Worm (Caenorhabditis elegans): Measurements from ENCODE around the gene R11D1.10.

Gene R11D1.10

DNA sequence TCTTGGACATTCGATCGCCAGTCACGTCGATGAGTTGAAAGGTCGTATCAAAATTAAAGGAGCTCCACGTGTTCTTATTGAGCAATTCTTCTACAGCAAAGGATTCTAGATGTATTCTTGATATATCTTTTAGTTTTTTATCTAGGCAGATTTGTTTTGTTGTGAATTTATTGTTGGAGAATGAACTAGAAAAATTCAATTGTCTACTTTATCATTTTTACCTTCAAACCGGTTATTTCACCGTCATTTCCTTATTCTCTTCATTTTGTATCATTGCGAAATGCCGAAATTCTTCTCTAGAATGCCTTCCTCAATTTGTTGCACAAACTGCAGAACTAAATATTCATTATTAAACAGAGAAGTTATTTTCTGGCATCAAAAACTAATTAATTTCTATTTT is at the start of gene R11D1.10:
R11D1.10 (plus strand) TSS at position 301 of the 400 bp plus-strand sequence.
- no peak for TF ChIP-seq tbx-7 (tag; optimal IDR thresholded peaks at IDR 0.05)
- TF ChIP-seq ceh-6 (GFP tag; optimal IDR thresholded peaks at IDR 0.05), result no peak
- TF ChIP-seq hlh-13 (GFP tag; optimal IDR thresholded peaks at IDR 0.05), result no peak
- no peak for TF ChIP-seq Y22D7AL.16 (tag; optimal IDR thresholded peaks at IDR 0.05)
- TF ChIP-seq ceh-31 (tag; optimal IDR thresholded peaks at IDR 0.05), result no peak
- no peak for TF ChIP-seq ceh-24 (tag; optimal IDR thresholded peaks at IDR 0.05)
- no peak for TF ChIP-seq pros-1 (tag; optimal IDR thresholded peaks at IDR 0.05)
- TF ChIP-seq madf-2 (tag; optimal IDR thresholded peaks at IDR 0.05), result no peak
- no peak for TF ChIP-seq ceh-9 (tag; optimal IDR thresholded peaks at IDR 0.05)
- no peak for TF ChIP-seq ceh-14 (tag; optimal IDR thresholded peaks at IDR 0.05)
- TF ChIP-seq unc-3 (GFP tag; conservative IDR thresholded peaks at IDR 0.05), result no peak
- no peak for TF ChIP-seq unc-3 (tag; optimal IDR thresholded peaks at IDR 0.05)
- TF ChIP-seq hlh-15 (tag; optimal IDR thresholded peaks at IDR 0.05), result no peak
- TF ChIP-seq nhr-232 (tag; optimal IDR thresholded peaks at IDR 0.05), result no peak
- TF ChIP-seq elt-4 (tag; optimal IDR thresholded peaks at IDR 0.05), result no peak
- no peak for TF ChIP-seq ets-4 (tag; optimal IDR thresholded peaks at IDR 0.05)
- no peak for TF ChIP-seq T23F11.4 (GFP tag; optimal IDR thresholded peaks at IDR 0.05)

DNA sequence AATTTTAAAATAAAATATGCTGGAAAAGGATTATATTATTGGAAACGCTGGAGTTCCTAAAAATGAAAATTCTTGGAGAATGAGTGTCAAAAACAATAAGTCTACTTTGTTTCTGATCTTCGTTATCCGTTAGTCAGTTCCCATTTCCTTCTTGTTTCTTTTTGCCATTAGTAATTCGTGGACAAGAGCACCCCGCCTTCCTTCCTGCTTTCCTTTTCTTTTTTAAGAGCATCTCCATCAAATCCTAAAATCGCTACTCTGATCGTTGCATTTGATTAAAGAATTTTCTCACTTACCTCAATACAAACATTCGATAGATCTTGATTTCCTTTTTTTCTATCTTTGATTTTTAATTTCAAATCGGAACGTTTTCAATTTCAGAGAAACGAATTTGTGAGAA is 49.5 kb upstream of the R11D1.10 start, which contains the start of gene frpr-15:
frpr-15 (plus strand) TSS at position 301 of the 400 bp plus-strand sequence.
- no peak for TF ChIP-seq ceh-24 (tag; optimal IDR thresholded peaks at IDR 0.05)
- TF ChIP-seq zip-5 (tag; optimal IDR thresholded peaks at IDR 0.05), result no peak
- no peak for TF ChIP-seq dve-1 (tag; optimal IDR thresholded peaks at IDR 0.05)
- TF ChIP-seq unc-3 (GFP tag; conservative IDR thresholded peaks at IDR 0.05), result no peak
- TF ChIP-seq unc-3 (tag; optimal IDR thresholded peaks at IDR 0.05), result no peak
- no peak for TF ChIP-seq hlh-30 (tag; optimal IDR thresholded peaks at IDR 0.05; ENCODE audit: insufficient read depth)
- no peak for TF ChIP-seq ets-4 (tag; optimal IDR thresholded peaks at IDR 0.05)
- no peak for TF ChIP-seq unc-42 (tag; optimal IDR thresholded peaks at IDR 0.05)
- TF ChIP-seq madf-2 (tag; optimal IDR thresholded peaks at IDR 0.05), result no peak
- TF ChIP-seq pat-9 (tag; optimal IDR thresholded peaks at IDR 0.05), result no peak
- no peak for TF ChIP-seq sdc-2 (tag; optimal IDR thresholded peaks at IDR 0.05)
- TF ChIP-seq hlh-15 (tag; optimal IDR thresholded peaks at IDR 0.05), result no peak
- TF ChIP-seq ceh-31 (tag; optimal IDR thresholded peaks at IDR 0.05), result no peak
- TF ChIP-seq fkh-10 (GFP tag; optimal IDR thresholded peaks at IDR 0.05), result no peak
- TF ChIP-seq T23F11.4 (GFP tag; optimal IDR thresholded peaks at IDR 0.05), result no peak
- TF ChIP-seq ceh-22 (tag; optimal IDR thresholded peaks at IDR 0.05), result no peak
- no peak for TF ChIP-seq lim-6 (tag; optimal IDR thresholded peaks at IDR 0.05)
- no peak for TF ChIP-seq fkh-6 (tag; optimal IDR thresholded peaks at IDR 0.05)
- no peak for TF ChIP-seq Y22D7AL.16 (tag; optimal IDR thresholded peaks at IDR 0.05)

DNA sequence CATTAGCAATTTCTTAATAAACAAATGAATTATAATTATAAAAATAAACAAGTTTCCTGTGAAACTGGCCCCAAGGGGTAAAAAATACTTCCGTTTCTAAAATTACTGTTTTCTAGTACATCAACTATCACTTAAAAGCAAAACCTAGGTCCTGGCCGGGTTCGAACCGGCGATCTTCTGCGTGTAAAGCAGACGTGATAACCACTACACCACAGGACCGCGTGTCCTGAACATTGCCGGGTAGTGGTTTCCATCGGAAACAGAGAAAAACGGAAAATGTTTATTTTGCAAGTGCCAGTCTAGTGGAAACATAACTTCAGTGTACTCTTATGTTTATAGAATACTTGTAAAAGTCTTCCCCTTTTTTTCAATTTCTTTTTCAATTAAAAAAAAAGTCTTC is 46.1 kb upstream of the R11D1.10 start:
- TF ChIP-seq fkh-6 (tag; optimal IDR thresholded peaks at IDR 0.05) (no peak), unc-86 (tag; optimal IDR thresholded peaks at IDR 0.05) (no peak), syd-9 (tag; optimal IDR thresholded peaks at IDR 0.05) (no peak), ets-4 (tag; optimal IDR thresholded peaks at IDR 0.05) (no peak), nhr-11 (tag; optimal IDR thresholded peaks at IDR 0.05) (no peak), tbx-7 (tag; optimal IDR thresholded peaks at IDR 0.05) (no peak), sdc-2 (tag; optimal IDR thresholded peaks at IDR 0.05) (no peak), rnt-1 (tag; optimal IDR thresholded peaks at IDR 0.05) (no peak), tbx-2 (tag; optimal IDR thresholded peaks at IDR 0.05) (no peak), dmd-4 (tag; optimal IDR thresholded peaks at IDR 0.05; ENCODE audit: borderline replicate concordance) (no peak), ceh-6 (GFP tag; optimal IDR thresholded peaks at IDR 0.05) (no peak), fkh-10 (GFP tag; optimal IDR thresholded peaks at IDR 0.05) (no peak), che-1 (tag; optimal IDR thresholded peaks at IDR 0.05) (no peak), hlh-30 (tag; optimal IDR thresholded peaks at IDR 0.05; ENCODE audit: insufficient read depth) (no peak), ceh-30 (tag; optimal IDR thresholded peaks at IDR 0.05) (no peak)

DNA sequence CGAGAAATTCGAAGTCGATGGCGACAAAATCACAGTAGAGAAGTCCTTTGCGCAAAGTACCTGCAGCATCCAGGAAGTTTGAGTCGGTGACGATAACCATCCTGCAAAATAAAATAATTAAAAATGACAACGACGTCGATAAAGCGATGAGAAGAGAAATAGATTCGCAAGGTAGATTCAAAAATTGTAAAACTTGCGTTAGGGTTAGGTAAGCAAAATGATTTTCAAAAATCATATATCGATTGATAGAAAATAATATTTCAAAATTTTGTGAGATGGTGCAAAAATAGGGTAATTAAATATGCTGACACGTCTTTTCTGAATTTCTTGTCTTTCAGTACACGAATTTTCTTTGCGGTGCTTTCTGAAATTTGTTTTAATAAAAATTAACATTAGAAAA is 34.2 kb upstream of the R11D1.10 start, which contains the start of gene parn-1:
parn-1 (minus strand) TSS at position 101 of the 400 bp plus-strand sequence.
- no peak for TF ChIP-seq hlh-15 (tag; optimal IDR thresholded peaks at IDR 0.05)
- TF ChIP-seq dmd-4 (tag; optimal IDR thresholded peaks at IDR 0.05; ENCODE audit: borderline replicate concordance), result no peak
- TF ChIP-seq sdc-2 (tag; optimal IDR thresholded peaks at IDR 0.05), result no peak
- no peak for TF ChIP-seq unc-42 (tag; optimal IDR thresholded peaks at IDR 0.05)
- TF ChIP-seq ceh-2 (tag; optimal IDR thresholded peaks at IDR 0.05), result no peak
